Worm (Caenorhabditis elegans) whole organism, L3 larva: ENCODE data around the gene B0252.3.

ENCODE experiments used
- ZK546.5 ChIP-seq: sonication (generic microtip); optimal IDR thresholded peaks from 2 replicates; lab custom pipeline; 2017; ENCODE audit warnings: missing biosample characterization, missing genetic modification characterization
- aly-2 ChIP-seq: fragments of 150-350 bp; optimal IDR thresholded peaks from 2 replicates; lab custom pipeline; 2014; ENCODE audit warnings: missing biosample characterization, missing genetic modification characterization
- ama-1 ChIP-seq: fragments of 150-350 bp; optimal IDR thresholded peaks from 2 replicates; lab custom pipeline; 2018
- ceh-16 ChIP-seq: sonication (generic microtip); optimal IDR thresholded peaks from 2 replicates; lab custom pipeline; 2017; ENCODE audit warnings: missing biosample characterization, missing genetic modification characterization
- ceh-28 ChIP-seq: fragments of 150-350 bp; optimal IDR thresholded peaks from 2 replicates; lab custom pipeline; 2014; ENCODE audit warnings: missing biosample characterization, missing genetic modification reagents, missing genetic modification characterization
- ceh-82 ChIP-seq: fragments of 150-350 bp; optimal IDR thresholded peaks from 2 replicates; lab custom pipeline; 2014; ENCODE audit warnings: missing biosample characterization, missing genetic modification characterization
- daf-12 ChIP-seq: fragments of 150-350 bp; optimal IDR thresholded peaks from 2 replicates; lab custom pipeline; 2014; ENCODE audit warnings: missing biosample characterization, missing genetic modification reagents, missing genetic modification characterization
- egl-27 ChIP-seq: sonication (generic microtip); optimal IDR thresholded peaks from 4 replicates; lab custom pipeline; 2017; ENCODE audit warnings: missing biosample characterization, missing genetic modification reagents, missing genetic modification characterization
- elt-1 ChIP-seq: fragments of 150-350 bp; optimal IDR thresholded peaks from 2 replicates; lab custom pipeline; 2014; ENCODE audit warnings: missing biosample characterization, missing genetic modification characterization
- elt-2 ChIP-seq: sonication (generic microtip); optimal IDR thresholded peaks from 2 replicates; lab custom pipeline; 2016; ENCODE audit warnings: missing genetic modification reagents, mild to moderate bottlenecking, missing genetic modification characterization, missing compliant biosample characterization
- elt-3 ChIP-seq, 3 experiments: fragments of 150-350 bp in 1 of 3; sonication (generic microtip) in 2 of 3; optimal IDR thresholded peaks; 2 replicates in 2 of 3; 4 replicates in 1 of 3; lab custom pipeline; 2014 to 2017; ENCODE audit warnings: missing biosample characterization in 3 of 3, missing genetic modification characterization in 3 of 3
- eor-1 ChIP-seq, 2 experiments: fragments of 150-350 bp; optimal IDR thresholded peaks; 2 replicates each; lab custom pipeline; 2014 to 2018; ENCODE audit warnings: missing biosample characterization in 2 of 2, missing genetic modification characterization in 2 of 2
- fkh-10 ChIP-seq: sonication (generic microtip); optimal IDR thresholded peaks from 2 replicates; lab custom pipeline; 2017; ENCODE audit warnings: missing biosample characterization, missing genetic modification reagents, missing genetic modification characterization
- fkh-2 ChIP-seq: fragments of 150-350 bp; optimal IDR thresholded peaks from 2 replicates; lab custom pipeline; 2014; ENCODE audit warnings: missing biosample characterization, missing genetic modification reagents, missing genetic modification characterization
- fos-1 ChIP-seq: fragments of 150-350 bp; optimal IDR thresholded peaks from 2 replicates; lab custom pipeline; 2014; ENCODE audit warnings: missing biosample characterization, missing genetic modification characterization
- hmg-11 ChIP-seq: sonication (generic microtip); optimal IDR thresholded peaks from 2 replicates; lab custom pipeline; 2016; ENCODE audit warnings: missing genetic modification characterization, missing compliant biosample characterization
- lin-15B ChIP-seq: fragments of 150-350 bp; optimal IDR thresholded peaks from 2 replicates; lab custom pipeline; 2014; ENCODE audit warnings: missing biosample characterization, missing genetic modification characterization
- lsy-12 ChIP-seq: sonication (generic microtip); optimal IDR thresholded peaks from 2 replicates; lab custom pipeline; 2016; ENCODE audit warnings: mild to moderate bottlenecking, missing genetic modification characterization, missing compliant biosample characterization
- nfya-1 ChIP-seq: sonication (generic microtip); optimal IDR thresholded peaks from 2 replicates; lab custom pipeline; 2017; ENCODE audit warnings: missing genetic modification characterization, mild to moderate bottlenecking, missing compliant biosample characterization, antibody characterized with exemption, moderate library complexity; ENCODE audit not compliant: insufficient read depth
- nhr-11 ChIP-seq: fragments of 150-350 bp; optimal IDR thresholded peaks from 2 replicates; lab custom pipeline; 2014; ENCODE audit warnings: missing biosample characterization, missing genetic modification characterization
- nhr-12 ChIP-seq: fragments of 150-350 bp; optimal IDR thresholded peaks from 2 replicates; lab custom pipeline; 2014; ENCODE audit warnings: missing biosample characterization, missing genetic modification characterization
- nhr-23 ChIP-seq: fragments of 150-350 bp; optimal IDR thresholded peaks from 2 replicates; lab custom pipeline; 2014; ENCODE audit warnings: missing biosample characterization, missing genetic modification reagents, missing genetic modification characterization
- nhr-237 ChIP-seq: fragments of 150-350 bp; optimal IDR thresholded peaks from 2 replicates; lab custom pipeline; 2014; ENCODE audit warnings: missing biosample characterization, missing genetic modification characterization
- nhr-28 ChIP-seq: fragments of 150-350 bp; optimal IDR thresholded peaks from 2 replicates; lab custom pipeline; 2014; ENCODE audit warnings: missing biosample characterization, missing genetic modification characterization
- nhr-43 ChIP-seq: sonication (generic microtip); optimal IDR thresholded peaks from 2 replicates; lab custom pipeline; 2016; ENCODE audit warnings: mild to moderate bottlenecking, missing genetic modification characterization, missing compliant biosample characterization; ENCODE audit not compliant: poor library complexity, severe bottlenecking
- nhr-67 ChIP-seq: fragments of 150-350 bp; optimal IDR thresholded peaks from 2 replicates; lab custom pipeline; 2014; ENCODE audit warnings: missing biosample characterization, missing genetic modification characterization
- nhr-77 ChIP-seq: fragments of 150-350 bp; optimal IDR thresholded peaks from 2 replicates; lab custom pipeline; 2014; ENCODE audit warnings: missing biosample characterization, missing genetic modification characterization
- pha-4 ChIP-seq: fragments of 150-350 bp; optimal IDR thresholded peaks from 2 replicates; lab custom pipeline; 2014; ENCODE audit warnings: missing biosample characterization, missing genetic modification reagents, missing genetic modification characterization
- pqm-1 ChIP-seq: fragments of 150-350 bp; optimal IDR thresholded peaks from 2 replicates; lab custom pipeline; 2017; ENCODE audit warnings: missing biosample characterization, missing genetic modification characterization, inconsistent platforms
- sea-2 ChIP-seq: fragments of 150-350 bp; sonication (generic microtip); optimal IDR thresholded peaks from 4 replicates; lab custom pipeline; 2014; ENCODE audit warnings: missing biosample characterization, missing genetic modification reagents, missing genetic modification characterization
- skn-1 ChIP-seq: fragments of 150-350 bp; optimal IDR thresholded peaks from 2 replicates; lab custom pipeline; 2014; ENCODE audit warnings: missing biosample characterization, missing genetic modification characterization
- tbx-2 ChIP-seq: sonication (generic microtip); optimal IDR thresholded peaks from 2 replicates; lab custom pipeline; 2016; ENCODE audit warnings: mild to moderate bottlenecking, missing genetic modification characterization, missing compliant biosample characterization
- unc-39 ChIP-seq: sonication (generic microtip); optimal IDR thresholded peaks from 4 replicates; lab custom pipeline; 2017; ENCODE audit warnings: missing biosample characterization, missing genetic modification characterization
- zag-1 ChIP-seq: fragments of 150-350 bp; optimal IDR thresholded peaks from 2 replicates; lab custom pipeline; 2014; ENCODE audit warnings: missing biosample characterization, missing genetic modification characterization
- ztf-11 ChIP-seq: fragments of 150-350 bp; optimal IDR thresholded peaks from 2 replicates; lab custom pipeline; 2014; ENCODE audit warnings: missing biosample characterization, missing genetic modification characterization
- ztf-4 ChIP-seq: fragments of 150-350 bp; optimal IDR thresholded peaks from 2 replicates; lab custom pipeline; 2014; ENCODE audit warnings: missing biosample characterization, missing genetic modification characterization

Gene B0252.3

DNA sequence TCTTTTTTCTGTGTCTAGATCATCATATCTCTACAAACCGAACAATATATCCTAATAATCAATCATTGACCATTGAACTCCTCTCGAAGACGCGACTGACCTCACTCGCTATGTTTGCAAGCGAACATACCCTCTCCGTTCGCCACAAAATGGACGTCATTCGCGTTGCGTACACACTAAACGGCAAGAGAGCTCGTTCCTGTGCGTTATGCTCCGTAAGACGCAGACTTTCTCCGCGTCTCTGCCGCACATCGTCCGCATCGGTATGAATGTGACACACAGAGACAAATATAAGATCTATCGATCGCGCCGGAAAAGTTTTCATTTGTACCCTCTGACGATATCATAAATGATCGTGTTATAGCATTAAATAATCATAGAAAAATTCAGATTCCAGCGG is 18.5 kb upstream of the B0252.3 start:
- TF ChIP-seq ZK546.5 (tag; lab: Kevin White, UChicago) (no peak), skn-1 (tag; lab: Kevin White, UChicago) (no peak), ama-1 (no peak), elt-1 (tag; lab: Kevin White, UChicago) (no peak), sea-2 (GFP tag; lab: Kevin White, UChicago) (no peak), nhr-237 (tag; lab: Kevin White, UChicago) (no peak), daf-12 (tag; lab: Kevin White, UChicago) (no peak), unc-39 (tag; lab: Kevin White, UChicago) (no peak), eor-1 (tag; optimal IDR thresholded peaks at IDR 0.05; lab: Kevin White, UChicago) (no peak), egl-27 (tag; lab: Kevin White, UChicago) (no peak), nhr-43 (tag; lab: Kevin White, UChicago) (no peak), zag-1 (tag; lab: Kevin White, UChicago) (no peak), lsy-12 (tag; lab: Kevin White, UChicago) (no peak), nhr-28 (tag; lab: Kevin White, UChicago) (no peak), nhr-77 (no peak), nhr-23 (no peak), ceh-28 (tag; lab: Kevin White, UChicago) (no peak), aly-2 (no peak), ztf-4 (tag; lab: Kevin White, UChicago) (no peak), lin-15B (tag; lab: Kevin White, UChicago) (no peak)
- TF ChIP-seq, all 47 proteins: peak for 0

DNA sequence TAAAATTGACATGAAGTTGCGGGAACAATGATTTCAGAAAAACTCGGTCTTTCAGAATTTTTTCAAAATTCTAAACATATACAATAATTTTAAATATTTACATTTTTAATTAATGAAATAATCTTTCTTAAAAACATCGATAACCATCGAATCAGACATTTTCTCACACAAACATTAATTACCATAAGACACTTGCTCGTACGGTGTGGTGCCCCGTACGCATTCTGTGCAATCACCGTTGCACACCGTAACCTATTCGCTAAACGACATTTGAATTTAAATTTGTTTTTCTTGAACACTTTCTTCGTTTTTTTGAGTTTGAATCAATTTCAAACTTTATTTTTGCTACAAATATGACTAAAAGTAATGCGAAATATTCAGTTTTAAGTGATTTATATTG is 16.2 kb upstream of the B0252.3 start:
- TF ChIP-seq nfya-1 (no peak), nhr-237 (tag; lab: Kevin White, UChicago) (no peak), nhr-77 (no peak), nhr-67 (no peak), aly-2 (no peak), skn-1 (tag; lab: Kevin White, UChicago) (no peak), sea-2 (GFP tag; lab: Kevin White, UChicago) (no peak), fos-1 (tag; lab: Kevin White, UChicago) (no peak), elt-3 (tag; optimal IDR thresholded peaks at IDR 0.05; lab: Kevin White, UChicago) (no peak), nhr-11 (tag; lab: Kevin White, UChicago) (no peak), elt-1 (tag; lab: Kevin White, UChicago) (no peak), elt-2 (tag; lab: Kevin White, UChicago) (no peak), tbx-2 (tag; lab: Kevin White, UChicago) (no peak), pha-4 (tag; lab: Kevin White, UChicago) (no peak), fkh-2 (no peak)
- TF ChIP-seq, all 47 proteins: peak for 0

DNA sequence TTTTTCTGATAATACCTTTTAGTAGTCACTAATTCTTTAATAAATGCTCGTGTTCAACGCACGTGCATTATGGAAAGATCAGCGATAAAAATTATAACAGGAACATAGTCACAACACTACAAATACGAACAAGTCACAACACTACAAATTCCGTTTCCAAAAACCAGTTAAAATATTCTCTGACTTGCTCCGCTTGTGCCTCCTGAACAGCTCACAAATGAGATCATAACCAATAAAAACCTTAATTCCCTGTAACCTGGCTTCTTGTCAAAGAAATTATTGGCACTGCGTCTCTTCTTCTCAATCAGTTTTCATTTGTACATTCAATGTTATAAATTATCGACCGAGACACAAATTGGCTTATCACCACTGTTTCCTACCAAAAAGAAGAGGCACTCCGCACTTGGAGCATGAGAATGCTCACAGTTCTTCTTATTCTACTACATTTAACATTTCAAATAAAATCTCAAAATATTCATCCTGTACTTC is 11.8 kb upstream of the B0252.3 start, which contains the start of gene B0252.1:
Gene B0252.1 (plus strand): TSS at position 318 of the 489 bp plus-strand sequence.
- no peak for TF ChIP-seq elt-3 (tag; optimal IDR thresholded peaks at IDR 0.05; lab: Kevin White, UChicago)
- TF ChIP-seq elt-2 (tag; lab: Kevin White, UChicago) = peak; percentile 65
- peak; percentile 26 for TF ChIP-seq pqm-1 (tag; lab: Kevin White, UChicago)

DNA sequence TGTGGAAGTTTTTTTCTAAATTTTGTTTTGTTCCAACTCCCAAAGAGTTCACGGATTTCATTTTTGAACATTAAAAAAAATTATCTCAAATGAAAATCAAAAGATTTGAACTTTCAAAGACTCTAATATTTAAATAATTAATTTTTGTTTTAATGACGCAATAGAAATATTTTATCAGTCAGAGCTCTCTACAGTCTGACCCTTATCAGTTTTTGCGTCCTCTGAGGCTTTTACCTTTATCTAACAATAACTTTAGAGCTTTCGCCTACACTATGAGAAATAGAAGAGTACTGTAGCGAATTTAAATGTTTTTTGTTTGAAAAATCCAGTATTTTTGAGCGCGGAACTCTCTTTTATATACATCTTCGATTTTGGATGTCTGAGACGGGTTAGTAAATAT is 11.3 kb upstream of the B0252.3 start, which contains the start of gene B0252.5:
Gene B0252.5 (minus strand): TSS at position 17 of the 400 bp plus-strand sequence.
- TF ChIP-seq elt-2 (tag; lab: Kevin White, UChicago) (peak; percentile 55), ztf-11 (tag; lab: Kevin White, UChicago) (no peak), pqm-1 (tag; lab: Kevin White, UChicago) (peak; percentile 9)

DNA sequence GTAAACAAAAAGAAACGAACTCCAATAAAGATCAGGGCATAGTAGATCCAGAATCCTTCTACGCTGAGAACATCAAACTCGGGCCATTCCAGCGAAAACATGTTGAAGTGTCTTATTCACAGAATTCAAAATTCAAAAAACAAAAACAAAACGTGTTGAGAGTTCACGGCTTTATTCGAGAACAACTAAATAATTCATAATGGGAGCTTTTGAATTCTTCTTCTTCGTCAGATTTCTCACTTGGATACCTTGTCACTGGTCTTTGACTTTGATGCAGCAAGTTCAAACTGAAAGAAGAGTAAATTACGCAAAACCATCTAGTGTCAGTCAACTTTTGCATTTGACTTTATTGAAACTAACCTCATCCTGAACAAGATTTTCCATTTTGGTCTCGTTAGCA is 10.2 kb upstream of the B0252.3 start, which contains the start of gene B0252.11:
Gene B0252.11 (minus strand): TSS at position 101 of the 400 bp plus-strand sequence.
- TF ChIP-seq ceh-16 = no peak
- no peak for TF ChIP-seq ceh-82 (tag; lab: Kevin White, UChicago)
- no peak for TF ChIP-seq fos-1 (tag; lab: Kevin White, UChicago)
- no peak for TF ChIP-seq hmg-11
- TF ChIP-seq egl-27 (tag; lab: Kevin White, UChicago) = no peak
- no peak for TF ChIP-seq ZK546.5 (tag; lab: Kevin White, UChicago)
- TF ChIP-seq unc-39 (tag; lab: Kevin White, UChicago) = no peak
- TF ChIP-seq nhr-28 (tag; lab: Kevin White, UChicago) = no peak
- TF ChIP-seq nhr-12 (tag; lab: Kevin White, UChicago) = no peak
- no peak for TF ChIP-seq nhr-67
- no peak for TF ChIP-seq nhr-237 (tag; lab: Kevin White, UChicago)
- no peak for TF ChIP-seq zag-1 (tag; lab: Kevin White, UChicago)
- no peak for TF ChIP-seq daf-12 (tag; lab: Kevin White, UChicago)
- TF ChIP-seq nhr-77 = no peak
- TF ChIP-seq elt-1 (tag; lab: Kevin White, UChicago) = no peak
- no peak for TF ChIP-seq fkh-10 (GFP tag; lab: Kevin White, UChicago)
- no peak for TF ChIP-seq ama-1
